Worm (Caenorhabditis elegans) whole organism, midembryonic: ENCODE data around the gene tag-281.

Experiments used
- T22C8.4 ChIP-seq: fragments of 200-800 bp; sonication (Bioruptor generic); IDR thresholded peaks from 2 replicates; pipeline ENCODE4 v1.3.6; 2022; ENCODE audit warnings: missing genetic modification characterization, missing compliant biosample characterization
- cog-1 ChIP-seq: sonication (generic microtip); optimal IDR thresholded peaks from 2 replicates; lab custom pipeline; 2016; ENCODE audit warnings: missing genetic modification characterization, missing compliant biosample characterization
- flt-1 ChIP-seq: fragments of 200-800 bp; sonication (Bioruptor generic); IDR thresholded peaks from 2 replicates; pipeline ENCODE4 v1.3.6; 2022; ENCODE audit warnings: missing genetic modification characterization, missing compliant biosample characterization
- klf-2 ChIP-seq: fragments of 200-800 bp; sonication (Bioruptor generic); conservative IDR thresholded peaks from 2 replicates; pipeline ENCODE4 v1.3.6; 2022; ENCODE audit warnings: missing genetic modification reagents, missing genetic modification characterization, missing compliant biosample characterization
- ref-1 ChIP-seq: fragments of 200-800 bp; sonication (Bioruptor generic); conservative IDR thresholded peaks from 2 replicates; pipeline ENCODE4 v1.3.6; 2022; ENCODE audit warnings: missing genetic modification reagents, missing genetic modification characterization, missing compliant biosample characterization
- ztf-23 ChIP-seq: fragments of 200-800 bp; sonication (Bioruptor generic); IDR thresholded peaks from 2 replicates; pipeline ENCODE4 v1.3.6; 2022; ENCODE audit warnings: missing genetic modification reagents, missing genetic modification characterization, missing compliant biosample characterization
- ztf-29 ChIP-seq: fragments of 200-800 bp; sonication (Bioruptor generic); IDR thresholded peaks from 2 replicates; pipeline ENCODE4 v1.3.6; 2022; ENCODE audit warnings: missing genetic modification reagents, missing genetic modification characterization, missing compliant biosample characterization

DNA sequence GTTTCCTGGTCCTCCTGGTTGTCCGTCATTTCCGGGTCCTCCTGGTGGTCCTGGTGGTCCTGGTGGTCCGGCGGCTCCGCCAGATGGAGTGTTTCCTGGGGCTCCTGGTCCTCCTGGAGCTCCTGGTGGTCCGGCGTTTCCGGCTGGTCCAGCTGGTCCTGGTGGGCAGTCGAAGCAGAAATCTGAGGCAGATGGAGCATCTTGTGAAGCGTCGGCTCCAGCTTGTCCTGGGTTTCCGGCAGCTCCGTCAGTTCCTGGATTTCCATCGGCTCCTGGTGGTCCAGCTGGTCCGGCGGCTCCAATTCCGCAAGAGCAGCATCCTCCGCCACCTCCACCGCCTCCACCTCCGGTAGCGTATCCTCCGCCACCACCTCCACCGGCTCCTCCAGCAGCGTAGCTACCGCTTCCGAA, 34.5 kb downstream of the tag-281 start:
- no peak for TF ChIP-seq ref-1
- no peak for TF ChIP-seq ztf-29 (GFP tag; lab: Robert Waterston, UW)
- no peak for TF ChIP-seq cog-1
- no peak for TF ChIP-seq T22C8.4 (GFP tag; lab: Robert Waterston, UW)
- TF ChIP-seq flt-1 (GFP tag; lab: Robert Waterston, UW), result no peak
- TF ChIP-seq ztf-23 (GFP tag; lab: Robert Waterston, UW), result no peak
- TF ChIP-seq klf-2 (GFP tag; lab: Robert Waterston, UW), result no peak
